Fruit fly (Drosophila melanogaster) whole organism, wandering third instar larva: Measurements from ENCODE around the gene Tpc1.

Source experiments
- OdsH ChIP-seq: fragments of 200-800 bp; sonication (Bioruptor generic); optimal IDR thresholded peaks from 2 replicates; lab custom pipeline; 2016; ENCODE audit warnings: missing biosample characterization, mild to moderate bottlenecking, missing genetic modification characterization
- lola ChIP-seq: fragments of >200 bp; optimal IDR thresholded peaks from 2 replicates; lab custom pipeline; 2017; ENCODE audit warnings: missing biosample characterization, missing genetic modification characterization

dm6 chr3R:10862773-10863445 is 19.1 kb downstream of the Tpc1 start, which contains the start of gene CG6574:
- peak; percentile 2 for TF ChIP-seq OdsH
- TF ChIP-seq lola (GFP tag; lab: Kevin White, UChicago), result no peak
